Worm (Caenorhabditis elegans) whole organism, late embryonic: ENCODE data around the gene taf-11.1.

ENCODE experiments used
- C08G9.2 ChIP-seq: sonication (generic microtip); optimal IDR thresholded peaks from 2 replicates; lab custom pipeline; 2016; ENCODE audit warnings: mild to moderate bottlenecking, missing genetic modification characterization, moderate library complexity, missing compliant biosample characterization
- F13H6.1 ChIP-seq: sonication (generic microtip); optimal IDR thresholded peaks from 2 replicates; lab custom pipeline; 2016; ENCODE audit warnings: missing genetic modification characterization, missing compliant biosample characterization
- K02D7.2 ChIP-seq: sonication (generic microtip); optimal IDR thresholded peaks from 2 replicates; lab custom pipeline; 2017; ENCODE audit warnings: mild to moderate bottlenecking, missing genetic modification characterization, missing compliant biosample characterization
- ahr-1 ChIP-seq: sonication (generic microtip); optimal IDR thresholded peaks from 2 replicates; lab custom pipeline; 2016; ENCODE audit warnings: missing genetic modification characterization, missing compliant biosample characterization
- ceh-18 ChIP-seq: sonication (generic microtip); optimal IDR thresholded peaks from 2 replicates; lab custom pipeline; 2016; ENCODE audit warnings: missing genetic modification characterization, missing compliant biosample characterization
- ceh-22 ChIP-seq: sonication (generic microtip); optimal IDR thresholded peaks from 2 replicates; lab custom pipeline; 2017; ENCODE audit warnings: missing biosample characterization, missing genetic modification characterization
- ceh-24 ChIP-seq: sonication (generic microtip); optimal IDR thresholded peaks from 2 replicates; lab custom pipeline; 2016; ENCODE audit warnings: mild to moderate bottlenecking, missing genetic modification characterization, missing compliant biosample characterization
- ceh-30 ChIP-seq: fragments of 150-350 bp; optimal IDR thresholded peaks from 2 replicates; lab custom pipeline; 2014; ENCODE audit warnings: missing biosample characterization, missing genetic modification characterization
- ceh-31 ChIP-seq: sonication (generic microtip); optimal IDR thresholded peaks from 2 replicates; lab custom pipeline; 2016; ENCODE audit warnings: missing genetic modification characterization, missing compliant biosample characterization
- ceh-34 ChIP-seq: sonication (generic microtip); optimal IDR thresholded peaks from 2 replicates; lab custom pipeline; 2016; ENCODE audit warnings: mild to moderate bottlenecking, missing genetic modification characterization, missing compliant biosample characterization
- ceh-9 ChIP-seq: sonication (generic microtip); optimal IDR thresholded peaks from 2 replicates; lab custom pipeline; 2016; ENCODE audit warnings: mild to moderate bottlenecking, missing genetic modification characterization, inconsistent platforms, missing compliant biosample characterization
- dmd-4 ChIP-seq: sonication (generic microtip); optimal IDR thresholded peaks from 2 replicates; lab custom pipeline; 2016; ENCODE audit warnings: borderline replicate concordance, missing genetic modification characterization, missing compliant biosample characterization
- elt-2 ChIP-seq: sonication (generic microtip); optimal IDR thresholded peaks from 2 replicates; lab custom pipeline; 2016; ENCODE audit warnings: missing genetic modification reagents, missing genetic modification characterization, missing compliant biosample characterization
- gmeb-2 ChIP-seq: sonication (generic microtip); optimal IDR thresholded peaks from 2 replicates; lab custom pipeline; 2016; ENCODE audit warnings: missing genetic modification characterization, inconsistent platforms, missing compliant biosample characterization
- hlh-13 ChIP-seq: fragments of 200-800 bp; sonication (Bioruptor generic); optimal IDR thresholded peaks from 2 replicates; lab custom pipeline; 2018; ENCODE audit warnings: mild to moderate bottlenecking, missing genetic modification characterization, missing compliant biosample characterization
- hlh-15 ChIP-seq: sonication (generic microtip); optimal IDR thresholded peaks from 2 replicates; lab custom pipeline; 2016; ENCODE audit warnings: missing genetic modification characterization, missing compliant biosample characterization
- hlh-30 ChIP-seq: sonication (generic microtip); optimal IDR thresholded peaks from 2 replicates; lab custom pipeline; 2017; ENCODE audit warnings: antibody characterized with exemption, missing genetic modification characterization, missing compliant biosample characterization; ENCODE audit not compliant: insufficient read depth
- lim-6 ChIP-seq: sonication (generic microtip); optimal IDR thresholded peaks from 2 replicates; lab custom pipeline; 2016; ENCODE audit warnings: missing genetic modification characterization, missing compliant biosample characterization
- lin-11 ChIP-seq: fragments of 200-800 bp; sonication (Bioruptor generic); optimal IDR thresholded peaks from 2 replicates; lab custom pipeline; 2018; ENCODE audit warnings: mild to moderate bottlenecking, missing genetic modification characterization, missing compliant biosample characterization
- madf-2 ChIP-seq: sonication (generic microtip); optimal IDR thresholded peaks from 2 replicates; lab custom pipeline; 2017; ENCODE audit warnings: missing genetic modification characterization, missing compliant biosample characterization
- nhr-11 ChIP-seq: fragments of 150-350 bp; optimal IDR thresholded peaks from 2 replicates; lab custom pipeline; 2014; ENCODE audit warnings: missing biosample characterization, missing genetic modification characterization
- nhr-232 ChIP-seq: sonication (generic microtip); optimal IDR thresholded peaks from 2 replicates; lab custom pipeline; 2016; ENCODE audit warnings: missing genetic modification characterization, missing compliant biosample characterization
- odd-2 ChIP-seq: sonication (generic microtip); optimal IDR thresholded peaks from 2 replicates; lab custom pipeline; 2017; ENCODE audit warnings: antibody characterized with exemption, mild to moderate bottlenecking, missing genetic modification characterization, missing compliant biosample characterization
- pag-3 ChIP-seq: sonication (generic microtip); optimal IDR thresholded peaks from 2 replicates; lab custom pipeline; 2016; ENCODE audit warnings: missing compliant biosample characterization, missing genetic modification characterization, borderline replicate concordance
- pat-9 ChIP-seq: fragments of 200-800 bp; sonication (Bioruptor generic); optimal IDR thresholded peaks from 2 replicates; lab custom pipeline; 2018; ENCODE audit warnings: mild to moderate bottlenecking, missing genetic modification characterization, moderate library complexity, missing compliant biosample characterization
- pax-1 ChIP-seq: fragments of 150-350 bp; optimal IDR thresholded peaks from 2 replicates; lab custom pipeline; 2014; ENCODE audit warnings: missing biosample characterization, missing genetic modification characterization
- pha-2 ChIP-seq: sonication (generic microtip); optimal IDR thresholded peaks from 2 replicates; lab custom pipeline; 2017; ENCODE audit warnings: mild to moderate bottlenecking, missing genetic modification characterization, missing compliant biosample characterization
- pros-1 ChIP-seq: fragments of 150-350 bp; optimal IDR thresholded peaks from 2 replicates; lab custom pipeline; 2014; ENCODE audit warnings: missing biosample characterization, missing genetic modification reagents, missing genetic modification characterization
- ref-2 ChIP-seq: sonication (generic microtip); optimal IDR thresholded peaks from 2 replicates; lab custom pipeline; 2016; ENCODE audit warnings: missing genetic modification characterization, missing compliant biosample characterization
- rnt-1 ChIP-seq: sonication (generic microtip); optimal IDR thresholded peaks from 2 replicates; lab custom pipeline; 2016; ENCODE audit warnings: missing genetic modification characterization, missing compliant biosample characterization
- sdc-2 ChIP-seq: sonication (generic microtip); optimal IDR thresholded peaks from 2 replicates; lab custom pipeline; 2016; ENCODE audit warnings: missing genotype, missing genetic modification characterization, missing compliant biosample characterization
- sox-2 ChIP-seq: fragments of 200-800 bp; sonication (Bioruptor generic); IDR thresholded peaks from 2 replicates; pipeline ENCODE4 v1.3.6; 2022; ENCODE audit warnings: missing genetic modification reagents, missing genetic modification characterization, missing compliant biosample characterization
- syd-9 ChIP-seq: sonication (generic microtip); optimal IDR thresholded peaks from 2 replicates; lab custom pipeline; 2016; ENCODE audit warnings: mild to moderate bottlenecking, missing genetic modification characterization, moderate library complexity, missing compliant biosample characterization
- tbx-2 ChIP-seq: sonication (generic microtip); optimal IDR thresholded peaks from 2 replicates; lab custom pipeline; 2016; ENCODE audit warnings: missing genetic modification characterization, missing compliant biosample characterization
- tbx-7 ChIP-seq: sonication (generic microtip); optimal IDR thresholded peaks from 2 replicates; lab custom pipeline; 2016; ENCODE audit warnings: missing genotype, missing genetic modification characterization, missing compliant biosample characterization
- ttx-3 ChIP-seq: sonication (generic microtip); optimal IDR thresholded peaks from 2 replicates; lab custom pipeline; 2016; ENCODE audit warnings: missing genetic modification reagents, missing genetic modification characterization, missing compliant biosample characterization
- unc-3 ChIP-seq, 2 experiments: fragments of 200-800 bp in 1 of 2; sonication (Bioruptor generic) in 1 of 2; sonication (generic microtip) in 1 of 2; conservative IDR thresholded peaks in 1 of 2; optimal IDR thresholded peaks in 1 of 2; 2 replicates each; pipeline versions ENCODE4 v1.3.6 to Lab custom; 2016 to 2022; ENCODE audit warnings: missing compliant biosample characterization in 2 of 2, missing genetic modification characterization in 2 of 2, missing genetic modification reagents in 1 of 2
- unc-42 ChIP-seq: sonication (generic microtip); optimal IDR thresholded peaks from 2 replicates; lab custom pipeline; 2016; ENCODE audit warnings: missing genotype, missing genetic modification characterization, missing compliant biosample characterization
- unc-55 ChIP-seq: sonication (generic microtip); optimal IDR thresholded peaks from 2 replicates; lab custom pipeline; 2017; ENCODE audit warnings: missing biosample characterization, missing genetic modification reagents, missing genetic modification characterization
- ztf-16 ChIP-seq: sonication (generic microtip); optimal IDR thresholded peaks from 2 replicates; lab custom pipeline; 2017; ENCODE audit warnings: missing genetic modification characterization, missing compliant biosample characterization

Gene taf-11.1

DNA sequence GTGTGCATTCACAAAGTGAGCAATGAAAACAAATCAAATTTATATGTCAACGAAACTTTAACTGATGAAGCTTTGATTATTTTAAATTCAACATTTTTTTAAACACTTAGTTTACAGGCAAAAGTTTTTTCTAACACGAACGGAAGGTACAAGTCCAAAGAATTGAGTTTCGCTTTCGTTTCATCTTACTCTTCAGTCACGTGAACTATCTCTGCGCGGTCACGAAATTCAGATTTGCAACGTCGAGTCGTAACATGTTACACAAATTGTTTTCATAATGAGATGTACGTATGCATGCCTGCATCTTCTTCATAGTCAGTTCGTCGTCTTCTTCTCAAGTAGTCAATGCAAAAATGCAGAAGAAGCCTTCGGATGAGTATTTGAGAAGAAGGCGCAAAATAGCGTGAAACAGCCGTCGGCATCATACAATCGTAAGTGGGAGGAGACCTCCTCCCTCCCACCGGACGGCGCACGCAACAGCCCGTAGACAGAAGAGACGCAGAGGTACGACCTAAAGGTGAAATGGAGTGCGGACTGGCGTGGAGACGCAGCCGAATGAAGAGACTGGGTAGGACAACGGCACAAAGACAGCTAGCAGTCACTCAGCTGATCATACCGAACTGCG lies 10.4 kb downstream of the taf-11.1 start, which contains the start of gene coel-1 (continued):
- TF ChIP-seq ttx-3 (tag; lab: Kevin White, UChicago) (no peak), tbx-2 (peak; percentile 87), ceh-34 (peak; percentile 50), unc-42 (tag; lab: Kevin White, UChicago) (peak; percentile 52), ceh-22 (no peak), syd-9 (tag; lab: Kevin White, UChicago) (peak; percentile 53), sdc-2 (peak; percentile 75), C08G9.2 (tag; lab: Kevin White, UChicago) (no peak), ref-2 (tag; lab: Kevin White, UChicago) (peak; percentile 57), sox-2 (no peak), pax-1 (tag; lab: Kevin White, UChicago) (no peak)

DNA sequence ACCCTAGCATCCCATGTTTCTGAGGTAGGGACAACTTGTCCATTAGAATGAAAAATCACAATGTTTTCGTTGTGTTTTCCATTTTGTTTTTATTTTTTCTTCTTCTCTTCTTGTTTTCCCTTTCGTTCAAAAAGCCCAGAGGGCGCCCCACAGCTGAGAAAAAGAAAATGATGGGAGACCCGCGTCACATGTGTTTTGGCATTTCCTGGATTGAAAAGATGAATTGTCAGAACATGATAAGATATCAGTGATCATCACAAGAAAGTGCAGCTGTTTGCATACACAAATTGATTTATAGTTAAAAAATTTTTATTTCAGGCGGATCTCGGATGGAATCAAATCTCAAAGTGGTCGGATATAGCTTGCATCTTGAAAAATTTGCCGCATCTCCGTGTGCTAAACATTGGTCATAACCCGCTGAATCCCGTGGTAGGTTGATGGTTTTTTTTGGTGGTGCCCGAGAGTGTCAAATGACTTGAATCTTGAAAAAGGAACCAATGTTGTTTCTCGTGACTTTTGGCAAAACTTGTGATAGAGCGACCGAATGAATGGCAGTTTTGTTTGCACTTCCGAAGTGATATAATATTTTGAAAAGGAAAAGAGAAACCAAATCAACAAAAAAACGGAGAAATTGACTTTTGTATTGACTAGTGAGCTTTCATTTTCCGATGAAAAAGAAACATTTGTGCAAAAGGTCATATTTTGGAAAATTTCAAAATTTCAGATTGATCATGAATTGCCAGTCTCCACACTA lies 11.4 kb downstream of the taf-11.1 start:
- TF ChIP-seq ceh-18 (peak; percentile 53), lim-6 (tag; lab: Kevin White, UChicago) (no peak), rnt-1 (tag; lab: Kevin White, UChicago) (no peak), hlh-30 (peak; percentile 17)

DNA sequence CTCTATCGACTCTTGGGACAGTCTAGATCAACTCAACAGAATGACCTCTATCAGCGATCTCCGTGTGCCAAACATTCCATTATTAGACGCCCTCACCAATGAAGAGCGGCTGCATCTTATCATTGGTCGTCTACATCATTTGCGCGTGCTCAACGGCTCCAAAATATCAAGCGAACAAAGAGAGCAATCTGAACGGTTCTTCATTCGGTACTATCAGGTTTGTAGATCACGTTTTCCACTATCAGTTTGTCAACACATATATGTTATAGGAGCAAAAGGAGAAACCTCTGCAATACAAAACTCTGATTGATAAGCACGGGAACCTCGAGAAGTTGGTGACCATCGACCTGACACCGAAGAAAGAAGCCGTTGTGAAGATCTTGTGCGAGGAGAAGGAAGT lies 13.4 kb downstream of the taf-11.1 start:
- no peak for TF ChIP-seq ttx-3 (tag; lab: Kevin White, UChicago)
- TF ChIP-seq elt-2 (tag; lab: Kevin White, UChicago), result peak; percentile 79
- TF ChIP-seq, all 69 proteins: peak for 1

DNA sequence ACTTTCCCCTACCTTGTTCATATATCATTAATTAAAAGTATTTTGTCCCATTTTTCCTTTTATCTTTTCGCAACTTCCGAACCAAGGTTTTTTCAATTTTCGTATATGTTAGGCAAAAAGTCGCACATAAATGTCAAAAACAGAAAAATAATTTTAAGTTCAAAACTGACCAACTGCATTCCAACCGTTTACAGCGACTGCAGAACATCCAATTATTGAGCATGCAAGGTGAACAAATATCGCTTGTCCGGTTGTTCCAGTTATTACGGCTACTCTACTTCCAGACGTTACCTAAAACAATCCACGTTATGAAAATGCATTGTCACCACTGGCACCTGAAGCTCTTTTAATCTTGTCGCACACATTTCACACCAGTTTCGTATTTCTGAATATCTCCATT lies 18.6 kb downstream of the taf-11.1 start, which contains the start of gene C52B9.10:
C52B9.10 (plus strand) TSS at position 301 of the 400 bp plus-strand sequence.
- TF ChIP-seq ceh-31 (tag; lab: Kevin White, UChicago) (no peak), odd-2 (no peak), nhr-11 (no peak), tbx-2 (no peak), ceh-34 (no peak), ceh-9 (tag; lab: Kevin White, UChicago) (no peak)

DNA sequence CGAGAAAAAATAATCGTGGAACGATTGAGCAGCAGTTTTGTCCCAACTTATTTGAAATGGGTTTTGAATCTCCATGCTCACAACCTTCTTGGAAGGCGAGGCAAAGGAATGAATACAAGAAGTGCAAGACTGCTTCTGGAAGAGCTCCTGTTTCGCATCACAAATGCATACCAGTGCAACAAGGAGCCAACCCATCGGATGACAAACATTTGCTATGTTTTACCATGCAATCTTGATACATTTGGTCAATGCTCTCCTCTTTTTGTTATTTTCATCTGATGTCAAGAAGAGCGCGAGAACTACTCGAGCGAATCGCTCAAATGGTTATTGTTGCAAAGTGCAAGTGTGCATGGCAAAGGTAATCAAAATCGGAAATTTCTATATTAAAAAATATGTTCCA lies 19.1 kb downstream of the taf-11.1 start, which contains the start of gene mec-18:
mec-18 (minus strand) TSS at position 101 of the 400 bp plus-strand sequence.
- TF ChIP-seq gmeb-2 (tag; lab: Kevin White, UChicago), result no peak
- TF ChIP-seq pros-1, result no peak
- TF ChIP-seq pax-1 (tag; lab: Kevin White, UChicago), result no peak
- no peak for TF ChIP-seq lin-11 (tag; lab: Kevin White, UChicago)
- TF ChIP-seq F13H6.1 (tag; lab: Kevin White, UChicago), result no peak
- no peak for TF ChIP-seq tbx-7 (tag; lab: Kevin White, UChicago)
- TF ChIP-seq lim-6 (tag; lab: Kevin White, UChicago), result no peak
- no peak for TF ChIP-seq K02D7.2 (tag; lab: Kevin White, UChicago)
- no peak for TF ChIP-seq odd-2
- no peak for TF ChIP-seq nhr-232 (tag; lab: Kevin White, UChicago)
- TF ChIP-seq hlh-15 (tag; lab: Kevin White, UChicago), result no peak

DNA sequence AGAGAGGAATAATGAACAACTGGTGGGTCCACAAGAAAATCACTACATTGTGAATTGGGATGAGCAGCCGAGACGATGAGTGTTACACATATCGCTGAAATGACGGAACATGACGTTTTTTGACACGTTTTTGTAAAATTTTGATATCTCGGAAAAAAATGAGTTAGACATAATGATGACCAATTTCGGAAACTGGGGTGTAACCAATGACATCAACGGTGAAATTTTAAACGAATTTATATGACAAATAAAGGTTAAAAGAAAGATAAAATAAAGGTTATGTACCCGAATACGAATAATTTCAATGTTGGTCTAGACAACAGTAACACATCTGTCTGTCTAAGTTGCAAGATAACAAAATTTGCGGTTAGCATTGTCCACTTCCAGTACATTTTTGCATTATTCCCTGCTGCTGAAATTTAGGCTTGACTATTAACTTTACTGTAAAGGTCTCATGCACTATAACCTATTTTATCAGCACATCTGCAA lies 24.4 kb downstream of the taf-11.1 start, which contains the start of the genes twk-28 and ets-9:
twk-28 (minus strand) TSS at position 51 of the 489 bp plus-strand sequence.
ets-9 (plus strand) TSS at position 410 of the 489 bp plus-strand sequence.
- TF ChIP-seq dmd-4 (tag; lab: Kevin White, UChicago) (no peak), ceh-31 (tag; lab: Kevin White, UChicago) (no peak), unc-55 (no peak), pha-2 (tag; lab: Kevin White, UChicago) (no peak), ceh-30 (tag; lab: Kevin White, UChicago) (no peak), sdc-2 (no peak), ceh-34 (no peak), hlh-13 (GFP tag; lab: Kevin White, UChicago) (no peak), K02D7.2 (tag; lab: Kevin White, UChicago) (no peak), pag-3 (tag; lab: Kevin White, UChicago) (no peak), unc-3 (GFP tag; conservative IDR thresholded peaks at IDR 0.05; lab: Robert Waterston, UW) (no peak), unc-3 (tag; optimal IDR thresholded peaks at IDR 0.05; lab: Kevin White, UChicago) (no peak), madf-2 (tag; lab: Kevin White, UChicago) (no peak), tbx-7 (tag; lab: Kevin White, UChicago) (no peak), nhr-11 (no peak), gmeb-2 (tag; lab: Kevin White, UChicago) (no peak), pat-9 (no peak), ztf-16 (tag; lab: Kevin White, UChicago) (no peak), ahr-1 (tag; lab: Kevin White, UChicago) (no peak), ceh-24 (tag; lab: Kevin White, UChicago) (no peak)
